Worm (Caenorhabditis elegans): Measurements from ENCODE around the gene mup-4.

ce11 chrIII:7530108-7530507 lies 41.2 kb upstream of the mup-4 start:
- no peak for TF ChIP-seq scrt-1 (GFP tag; IDR thresholded peaks at IDR 0.05)
- no peak for TF ChIP-seq pes-1 (GFP tag; IDR thresholded peaks at IDR 0.05)
- no peak for TF ChIP-seq ama-1 (optimal IDR thresholded peaks at IDR 0.05)
- TF ChIP-seq flt-1 (GFP tag; IDR thresholded peaks at IDR 0.05): no peak
- no peak for TF ChIP-seq ceh-13 (GFP tag; optimal IDR thresholded peaks at IDR 0.05)
- no peak for TF ChIP-seq F13C5.2 (tag; optimal IDR thresholded peaks at IDR 0.05)
- no peak for TF ChIP-seq hmbx-1 (tag; optimal IDR thresholded peaks at IDR 0.05)
- no peak for TF ChIP-seq hmg-4 (GFP tag; optimal IDR thresholded peaks at IDR 0.05)
- TF ChIP-seq sea-1 (GFP tag; conservative IDR thresholded peaks at IDR 0.05): no peak
